Worm (Caenorhabditis elegans): ENCODE measurements around the gene T02G5.7.

The T02G5.7 gene

ce11 chrII:7069866-7070265 is 5.5 kb upstream of the T02G5.7 start, which contains the start of gene him-14:
Gene him-14, minus strand, starts transcription at chrII:7069966.
- TF ChIP-seq pax-1 (tag; optimal IDR thresholded peaks at IDR 0.05) (no peak), ceh-2 (tag; optimal IDR thresholded peaks at IDR 0.05) (no peak), unc-55 (GFP tag; optimal IDR thresholded peaks at IDR 0.05) (no peak), ceh-30 (tag; optimal IDR thresholded peaks at IDR 0.05) (no peak), ref-2 (tag; optimal IDR thresholded peaks at IDR 0.05) (no peak), K02D7.2 (tag; optimal IDR thresholded peaks at IDR 0.05) (no peak), Y22D7AL.16 (tag; optimal IDR thresholded peaks at IDR 0.05) (no peak), F13H6.1 (tag; optimal IDR thresholded peaks at IDR 0.05) (no peak), ceh-9 (tag; optimal IDR thresholded peaks at IDR 0.05) (no peak), ama-1 (optimal IDR thresholded peaks at IDR 0.05) (no peak), madf-2 (tag; optimal IDR thresholded peaks at IDR 0.05) (no peak), pha-4 (tag; optimal IDR thresholded peaks at IDR 0.05) (no peak), syd-9 (tag; optimal IDR thresholded peaks at IDR 0.05) (no peak), dmd-4 (tag; optimal IDR thresholded peaks at IDR 0.05; ENCODE audit: borderline replicate concordance) (no peak), ceh-34 (tag; optimal IDR thresholded peaks at IDR 0.05) (no peak), unc-42 (tag; optimal IDR thresholded peaks at IDR 0.05) (no peak)

- TF ChIP-seq gmeb-2 (tag; optimal IDR thresholded peaks at IDR 0.05) (no peak), ets-4 (tag; optimal IDR thresholded peaks at IDR 0.05) (no peak), hlh-13 (GFP tag; optimal IDR thresholded peaks at IDR 0.05) (no peak)
Observed at ce11 chrII:7070434-7070833, 5.0 kb upstream of the T02G5.7 start.

ce11 chrII:7072315-7072589 is 3.2 kb upstream of the T02G5.7 start, which contains the start of gene kars-1:
Gene kars-1, minus strand, starts transcription at chrII:7072415.
- TF ChIP-seq unc-86 (tag; optimal IDR thresholded peaks at IDR 0.05) (no peak), pax-1 (tag; optimal IDR thresholded peaks at IDR 0.05) (no peak), mec-3 (tag; optimal IDR thresholded peaks at IDR 0.05; ENCODE audit: borderline replicate concordance) (no peak), pha-2 (tag; optimal IDR thresholded peaks at IDR 0.05) (no peak), hlh-6 (tag; optimal IDR thresholded peaks at IDR 0.05) (no peak), nfya-1 (tag; optimal IDR thresholded peaks at IDR 0.05) (no peak), lin-11 (tag; optimal IDR thresholded peaks at IDR 0.05) (no peak), hlh-13 (GFP tag; optimal IDR thresholded peaks at IDR 0.05) (no peak), pat-9 (tag; optimal IDR thresholded peaks at IDR 0.05) (no peak)

ce11 chrII:7072590-7073536 is 2.6 kb upstream of the T02G5.7 start:
- TF ChIP-seq ceh-31 (tag; optimal IDR thresholded peaks at IDR 0.05) (peak; percentile 97), nfya-1 (tag; optimal IDR thresholded peaks at IDR 0.05) (peak; percentile 39), ztf-16 (tag; optimal IDR thresholded peaks at IDR 0.05) (peak; percentile 59), elt-2 (tag; optimal IDR thresholded peaks at IDR 0.05) (peak; percentile 82), ttx-3 (tag; optimal IDR thresholded peaks at IDR 0.05) (no peak), ceh-18 (tag; optimal IDR thresholded peaks at IDR 0.05) (peak; percentile 51), ahr-1 (tag; optimal IDR thresholded peaks at IDR 0.05) (peak; percentile 69), C08G9.2 (tag; optimal IDR thresholded peaks at IDR 0.05) (peak; percentile 87), ceh-14 (tag; optimal IDR thresholded peaks at IDR 0.05) (peak; percentile 65), ceh-24 (tag; optimal IDR thresholded peaks at IDR 0.05) (no peak), pat-9 (tag; optimal IDR thresholded peaks at IDR 0.05) (no peak), hlh-13 (GFP tag; optimal IDR thresholded peaks at IDR 0.05) (no peak), unc-86 (tag; optimal IDR thresholded peaks at IDR 0.05) (peak; percentile 5), tbx-2 (tag; optimal IDR thresholded peaks at IDR 0.05) (peak; percentile 76), hlh-8 (tag; optimal IDR thresholded peaks at IDR 0.05) (peak; percentile 59), ref-2 (tag; optimal IDR thresholded peaks at IDR 0.05) (peak; percentile 68), ceh-48 (tag; optimal IDR thresholded peaks at IDR 0.05) (no peak), hlh-15 (tag; optimal IDR thresholded peaks at IDR 0.05) (peak; percentile 17), ama-1 (optimal IDR thresholded peaks at IDR 0.05) (no peak), che-1 (tag; optimal IDR thresholded peaks at IDR 0.05) (no peak), fax-1 (tag; optimal IDR thresholded peaks at IDR 0.05) (peak; percentile 83), T23F11.4 (GFP tag; optimal IDR thresholded peaks at IDR 0.05) (no peak), tbx-7 (tag; optimal IDR thresholded peaks at IDR 0.05) (peak; percentile 81), elt-4 (tag; optimal IDR thresholded peaks at IDR 0.05) (no peak), ceh-9 (tag; optimal IDR thresholded peaks at IDR 0.05) (no peak), ceh-6 (GFP tag; optimal IDR thresholded peaks at IDR 0.05) (no peak), pqm-1 (tag; optimal IDR thresholded peaks at IDR 0.05) (no peak), hlh-30 (tag; optimal IDR thresholded peaks at IDR 0.05; ENCODE audit: insufficient read depth) (no peak)
